Worm (Caenorhabditis elegans): Measurements from ENCODE around the gene fbxb-84.
"Not testable (repeated sequence)": the region's sequence is repeated elsewhere in the genome, so short reads cannot be mapped to it uniquely, and the experiment has no call there.

fbxb-84 gene

ce11 chrIII:124478-124877, 21.8 kb downstream of the fbxb-84 start, which contains the start of gene pals-23:
TSS of gene pals-23 (plus strand) at chrIII:124778.
- TF ChIP-seq elt-1 (tag; optimal IDR thresholded peaks at IDR 0.05; ENCODE audit: borderline replicate concordance, insufficient read depth), result no peak

- not testable (repeated sequence) for TF ChIP-seq mep-1 (tag; optimal IDR thresholded peaks at IDR 0.05); ceh-43 (GFP tag; optimal IDR thresholded peaks at IDR 0.05); nhr-76 (tag; optimal IDR thresholded peaks at IDR 0.05)
Observed at ce11 chrIII:121983-122449, 24.3 kb downstream of the fbxb-84 start, which contains the start of gene C29F9.12. TSS of gene C29F9.12 (minus strand) at chrIII:122033.

DNA sequence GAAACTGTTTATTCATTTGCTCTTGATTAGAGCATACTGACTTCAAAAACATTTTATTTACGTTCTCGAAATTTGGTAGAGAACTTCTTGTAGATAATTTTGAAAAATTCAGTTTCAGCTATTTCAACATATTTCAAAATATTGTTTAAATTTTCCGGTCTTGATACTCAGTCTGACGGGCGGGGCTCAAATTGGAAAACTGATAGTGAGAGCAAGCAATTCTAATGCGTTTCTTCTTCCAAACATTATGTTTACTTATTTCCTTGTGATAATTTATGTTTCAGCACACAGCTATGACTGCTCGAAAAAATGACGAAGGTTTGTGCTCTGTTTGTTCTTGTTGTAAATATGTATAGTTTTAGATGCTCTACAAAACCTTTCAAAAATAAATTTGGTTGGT, 26.1 kb downstream of the fbxb-84 start, which contains the start of gene pals-24:
TSS of gene pals-24 (plus strand) at position 237 of the 400 bp plus-strand sequence.
- TF ChIP-seq bed-3 (GFP tag; optimal IDR thresholded peaks at IDR 0.05), result no peak

- no peak for TF ChIP-seq nhr-28 (tag; optimal IDR thresholded peaks at IDR 0.05)
- TF ChIP-seq sem-2 (GFP tag; optimal IDR thresholded peaks at IDR 0.05), result no peak
- TF ChIP-seq blmp-1 (tag; optimal IDR thresholded peaks at IDR 0.05), result no peak
- TF ChIP-seq nhr-237 (tag; optimal IDR thresholded peaks at IDR 0.05), result no peak
- no peak for TF ChIP-seq ham-2 (GFP tag; optimal IDR thresholded peaks at IDR 0.05)
- no peak for TF ChIP-seq cnd-1 (tag; optimal IDR thresholded peaks at IDR 0.05)
- no peak for TF ChIP-seq ceh-43 (GFP tag; optimal IDR thresholded peaks at IDR 0.05)
Observed at ce11 chrIII:117857-118256, 28.4 kb downstream of the fbxb-84 start.

- TF ChIP-seq zip-8 (tag; optimal IDR thresholded peaks at IDR 0.05), result no peak
- no peak for TF ChIP-seq ceh-39 (tag; optimal IDR thresholded peaks at IDR 0.05)
- TF ChIP-seq unc-62 (GFP tag; optimal IDR thresholded peaks at IDR 0.05), result no peak
- no peak for TF ChIP-seq cnd-1 (tag; optimal IDR thresholded peaks at IDR 0.05)
- no peak for TF ChIP-seq tbx-8 (GFP tag; optimal IDR thresholded peaks at IDR 0.05)
- TF ChIP-seq mls-2 (tag; optimal IDR thresholded peaks at IDR 0.05), result no peak
- TF ChIP-seq unc-39 (tag; optimal IDR thresholded peaks at IDR 0.05), result no peak
- TF ChIP-seq ces-1 (GFP tag; optimal IDR thresholded peaks at IDR 0.05), result no peak
- no peak for TF ChIP-seq nhr-28 (tag; optimal IDR thresholded peaks at IDR 0.05)
- TF ChIP-seq unc-120 (tag; optimal IDR thresholded peaks at IDR 0.05; ENCODE audit: poor library complexity, severe bottlenecking), result no peak
- TF ChIP-seq lin-13 (tag; optimal IDR thresholded peaks at IDR 0.05), result no peak
- TF ChIP-seq mep-1 (tag; optimal IDR thresholded peaks at IDR 0.05), result no peak
- TF ChIP-seq ceh-43 (GFP tag; optimal IDR thresholded peaks at IDR 0.05), result no peak
- TF ChIP-seq nhr-2 (tag; optimal IDR thresholded peaks at IDR 0.05), result no peak
- no peak for TF ChIP-seq snpc-4 (tag; optimal IDR thresholded peaks at IDR 0.05)
- TF ChIP-seq ceh-83 (GFP tag; optimal IDR thresholded peaks at IDR 0.05), result no peak
Observed at ce11 chrIII:117210-117609, 29.1 kb downstream of the fbxb-84 start, which contains the start of gene C29F9.5. TSS of gene C29F9.5 (plus strand) at chrIII:117510.

- TF ChIP-seq ztf-11 (tag; optimal IDR thresholded peaks at IDR 0.05) (no peak), unc-62 (GFP tag; optimal IDR thresholded peaks at IDR 0.05) (no peak), ces-1 (GFP tag; optimal IDR thresholded peaks at IDR 0.05) (no peak), sptf-1 (tag; optimal IDR thresholded peaks at IDR 0.05) (no peak), cnd-1 (tag; optimal IDR thresholded peaks at IDR 0.05) (no peak), nhr-2 (tag; optimal IDR thresholded peaks at IDR 0.05) (no peak), flh-1 (GFP tag; optimal IDR thresholded peaks at IDR 0.05) (no peak), ham-2 (GFP tag; optimal IDR thresholded peaks at IDR 0.05) (no peak), pha-4 (tag; optimal IDR thresholded peaks at IDR 0.05) (no peak), ceh-83 (GFP tag; optimal IDR thresholded peaks at IDR 0.05) (no peak), mls-2 (tag; optimal IDR thresholded peaks at IDR 0.05) (no peak), nhr-76 (tag; optimal IDR thresholded peaks at IDR 0.05) (no peak), snpc-4 (tag; optimal IDR thresholded peaks at IDR 0.05) (no peak)
Observed at ce11 chrIII:114603-115002, 31.7 kb downstream of the fbxb-84 start, which contains the start of gene C29F9.6. TSS of gene C29F9.6 (plus strand) at chrIII:114903.

DNA sequence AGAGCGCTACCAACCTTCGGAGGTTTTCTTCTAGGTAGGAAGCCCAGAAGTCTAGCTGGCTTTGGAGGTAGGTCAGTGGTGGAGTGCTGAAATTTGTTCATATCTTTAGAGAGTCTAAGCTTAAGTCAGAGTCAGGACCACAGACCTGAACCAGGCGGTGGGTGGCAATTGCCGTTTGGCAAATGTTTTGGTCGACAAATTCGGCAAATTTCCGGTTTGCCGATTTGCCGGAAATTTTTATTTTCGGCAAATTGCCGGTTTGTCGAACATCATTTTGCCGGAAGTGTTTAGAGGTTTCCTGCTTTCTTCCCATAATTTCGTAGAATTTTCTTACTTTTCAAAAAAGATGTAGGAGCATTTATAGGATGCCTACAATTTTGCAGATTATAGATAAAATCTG, 47.4 kb downstream of the fbxb-84 start, which contains the start of gene C29F9.9:
TSS of gene C29F9.9 (minus strand) at position 101 of the 400 bp plus-strand sequence.
- TF ChIP-seq sptf-1, zip-8, unc-39 (tag; optimal IDR thresholded peaks at IDR 0.05): not testable (repeated sequence)
